Worm (Caenorhabditis elegans): ENCODE data around the gene clec-205.

ce11 chrV:1794218-1794617, 33.5 kb downstream of the clec-205 start, which contains the start of gene F36H9.1:
- TF ChIP-seq W03F9.2 (tag; optimal IDR thresholded peaks at IDR 0.05) = no peak
- no peak for TF ChIP-seq him-1 (tag; optimal IDR thresholded peaks at IDR 0.05)

Measured in whole organism, L4/young adult.